Fruit fly (Drosophila melanogaster) whole organism, embryonic: ENCODE measurements around the gene CG33511.

Source experiments
- ATbp ChIP-seq: fragments of 200-800 bp; sonication (Bioruptor generic); optimal IDR thresholded peaks from 2 replicates; lab custom pipeline; 2017; ENCODE audit warnings: missing biosample characterization, mild to moderate bottlenecking, missing genetic modification characterization, missing genetic modification reagents
- B-H2 ChIP-seq: fragments of 200-800 bp; sonication (Bioruptor generic); optimal IDR thresholded peaks from 2 replicates; lab custom pipeline; 2018; ENCODE audit warnings: missing biosample characterization, mild to moderate bottlenecking, missing genetic modification characterization
- CG10209 ChIP-seq: fragments of 200-800 bp; sonication (Bioruptor generic); optimal IDR thresholded peaks from 3 replicates; lab custom pipeline; 2017; ENCODE audit warnings: missing biosample characterization, mild to moderate bottlenecking, missing genetic modification characterization, missing genetic modification reagents
- CG10267 ChIP-seq: fragments of 200-800 bp; sonication (Bioruptor generic); optimal IDR thresholded peaks from 2 replicates; lab custom pipeline; 2018; ENCODE audit warnings: missing biosample characterization, mild to moderate bottlenecking, missing genetic modification characterization, moderate library complexity
- CG10274 ChIP-seq: fragments of 200-800 bp; sonication (Bioruptor generic); optimal IDR thresholded peaks from 3 replicates; lab custom pipeline; 2017; ENCODE audit warnings: missing biosample characterization, mild to moderate bottlenecking, missing genetic modification characterization
- CG11093 ChIP-seq: fragments of 200-800 bp; sonication (Bioruptor generic); IDR thresholded peaks from 3 replicates; pipeline ENCODE4 v1.3.6; 2022; ENCODE audit warnings: missing biosample characterization, missing genetic modification characterization
- CG17328 ChIP-seq: fragments of 200-800 bp; sonication (Bioruptor generic); IDR thresholded peaks from 2 replicates; pipeline ENCODE4 v1.3.6; 2022; ENCODE audit warnings: missing biosample characterization, missing genetic modification characterization
- CG17829 ChIP-seq: fragments of 200-800 bp; optimal IDR thresholded peaks from 2 replicates; lab custom pipeline; 2019; ENCODE audit warnings: missing biosample characterization, mild to moderate bottlenecking, missing genetic modification characterization, moderate library complexity
- CG2120 ChIP-seq: fragments of 200-800 bp; sonication (Bioruptor generic); optimal IDR thresholded peaks from 3 replicates; lab custom pipeline; 2016; ENCODE audit warnings: missing biosample characterization, missing genetic modification characterization
- CG30403 ChIP-seq: fragments of 200-800 bp; sonication (Bioruptor generic); optimal IDR thresholded peaks from 3 replicates; lab custom pipeline; 2016; ENCODE audit warnings: missing biosample characterization, missing genetic modification characterization
- CG3281 ChIP-seq: fragments of 200-800 bp; sonication (Bioruptor generic); optimal IDR thresholded peaks from 3 replicates; lab custom pipeline; 2017; ENCODE audit warnings: missing biosample characterization, mild to moderate bottlenecking, missing genetic modification characterization
- CG34422 ChIP-seq: fragments of 200-800 bp; sonication (Bioruptor generic); IDR thresholded peaks from 3 replicates; pipeline ENCODE4 v1.3.6; 2022; ENCODE audit warnings: missing biosample characterization, missing genetic modification characterization
- CG3726 ChIP-seq: fragments of 200-800 bp; sonication (Bioruptor generic); IDR thresholded peaks from 3 replicates; pipeline ENCODE4, ENCODE4 v1.3.6; 2022; ENCODE audit warnings: missing biosample characterization, missing genetic modification characterization
- CG7839 ChIP-seq: fragments of 200-800 bp; sonication (Bioruptor generic); optimal IDR thresholded peaks from 3 replicates; lab custom pipeline; 2018; ENCODE audit warnings: missing biosample characterization, mild to moderate bottlenecking, missing genetic modification characterization, moderate library complexity
- CG7987 ChIP-seq: fragments of 200-800 bp; sonication (Bioruptor generic); optimal IDR thresholded peaks from 2 replicates; lab custom pipeline; 2018; ENCODE audit warnings: missing biosample characterization, mild to moderate bottlenecking, missing genetic modification characterization, moderate library complexity
- CkIIα-i1 ChIP-seq: fragments of 200-800 bp; sonication (Bioruptor generic); IDR thresholded peaks from 2 replicates; pipeline ENCODE4 v1.3.6; 2022; ENCODE audit warnings: missing biosample characterization, missing genetic modification characterization
- Dref ChIP-seq: fragments of 200-800 bp; sonication (Bioruptor generic); IDR thresholded peaks from 2 replicates; pipeline ENCODE4 v1.3.6; 2022; ENCODE audit warnings: missing biosample characterization, missing genetic modification characterization
- E2f2 ChIP-seq: fragments of 200-800 bp; sonication (Bioruptor generic); IDR thresholded peaks from 2 replicates; pipeline ENCODE4 v1.3.6; 2022; ENCODE audit warnings: missing biosample characterization, missing genetic modification characterization
- Fer1 ChIP-seq: fragments of 200-800 bp; sonication (Bioruptor generic); optimal IDR thresholded peaks from 2 replicates; lab custom pipeline; 2017; ENCODE audit warnings: missing biosample characterization, mild to moderate bottlenecking, missing genetic modification characterization
- HLHmδ ChIP-seq: fragments of 200-800 bp; sonication (Bioruptor generic); optimal IDR thresholded peaks from 2 replicates; lab custom pipeline; 2018; ENCODE audit warnings: missing biosample characterization, mild to moderate bottlenecking, missing genetic modification characterization, moderate library complexity
- Hey ChIP-seq: fragments of 200-800 bp; sonication (Bioruptor generic); optimal IDR thresholded peaks from 3 replicates; lab custom pipeline; 2018; ENCODE audit warnings: missing biosample characterization, mild to moderate bottlenecking, missing genetic modification characterization
- NFAT ChIP-seq: fragments of 200-800 bp; sonication (Bioruptor generic); IDR thresholded peaks from 2 replicates; pipeline ENCODE4 v1.3.6; 2022; ENCODE audit warnings: missing biosample characterization, missing genetic modification characterization
- Nf-YA ChIP-seq: fragments of 200-800 bp; sonication (Bioruptor generic); IDR thresholded peaks from 2 replicates; pipeline ENCODE4 v1.3.6; 2022; ENCODE audit warnings: missing biosample characterization, missing genetic modification characterization
- Opbp ChIP-seq: fragments of 200-800 bp; sonication (Bioruptor generic); IDR thresholded peaks from 3 replicates; pipeline ENCODE4 v1.3.6; 2022; ENCODE audit warnings: missing biosample characterization, missing genetic modification characterization; ENCODE audit not compliant: partially characterized antibody
- Rfx ChIP-seq: fragments of 200-800 bp; sonication (Bioruptor generic); IDR thresholded peaks from 2 replicates; pipeline ENCODE4 v1.3.6; 2022; ENCODE audit warnings: missing biosample characterization, missing genetic modification characterization
- abd-A ChIP-seq: fragments of 200-800 bp; sonication (Bioruptor generic); optimal IDR thresholded peaks from 3 replicates; lab custom pipeline; 2019; ENCODE audit warnings: missing biosample characterization, mild to moderate bottlenecking, missing genetic modification characterization, moderate library complexity
- aop ChIP-seq: fragments of 200-800 bp; sonication (Bioruptor generic); IDR thresholded peaks from 2 replicates; pipeline ENCODE4 v1.3.6; 2022; ENCODE audit warnings: missing biosample characterization, missing genetic modification characterization
- chn ChIP-seq: fragments of 200-800 bp; sonication (Bioruptor generic); optimal IDR thresholded peaks from 2 replicates; lab custom pipeline; 2016; ENCODE audit warnings: missing biosample characterization, missing genetic modification characterization
- corto ChIP-seq: fragments of 200-800 bp; sonication (Bioruptor generic); optimal IDR thresholded peaks from 2 replicates; lab custom pipeline; 2016; ENCODE audit warnings: missing biosample characterization, mild to moderate bottlenecking, missing genetic modification characterization, moderate library complexity
- crp ChIP-seq, 2 experiments: fragments of 200-800 bp; sonication (Bioruptor generic); optimal IDR thresholded peaks; 2 replicates in 1 of 2; 3 replicates in 1 of 2; lab custom pipeline; 2017; ENCODE audit warnings: missing biosample characterization in 2 of 2, missing genetic modification characterization in 2 of 2, mild to moderate bottlenecking in 1 of 2, moderate library complexity in 1 of 2
- da ChIP-seq: fragments of 200-800 bp; sonication (Bioruptor generic); optimal IDR thresholded peaks from 2 replicates; lab custom pipeline; 2016; ENCODE audit warnings: missing biosample characterization, missing genetic modification characterization
- dati ChIP-seq: fragments of 200-800 bp; sonication (Bioruptor generic); IDR thresholded peaks from 2 replicates; pipeline ENCODE4 v1.3.6; 2022; ENCODE audit warnings: missing biosample characterization, missing genetic modification characterization
- dmrt99B ChIP-seq: fragments of 200-800 bp; sonication (Bioruptor generic); optimal IDR thresholded peaks from 2 replicates; lab custom pipeline; 2018; ENCODE audit warnings: missing biosample characterization, mild to moderate bottlenecking, missing genetic modification characterization, moderate library complexity
- exex ChIP-seq: fragments of 200-800 bp; sonication (Bioruptor generic); optimal IDR thresholded peaks from 4 replicates; lab custom pipeline; 2018; ENCODE audit warnings: missing biosample characterization, mild to moderate bottlenecking, missing genetic modification characterization, moderate library complexity
- ham ChIP-seq: fragments of 200-800 bp; sonication (Bioruptor generic); IDR thresholded peaks from 2 replicates; pipeline ENCODE4 v1.3.6; 2022; ENCODE audit warnings: missing biosample characterization, missing genetic modification characterization
- lola ChIP-seq, 3 experiments: fragments of >200 bp in 2 of 3; fragments of 200-800 bp in 1 of 3; sonication (Bioruptor generic) in 1 of 3; optimal IDR thresholded peaks; 2 replicates each; lab custom pipeline; 2017 to 2019; ENCODE audit warnings: missing biosample characterization in 3 of 3, missing genetic modification characterization in 3 of 3, mild to moderate bottlenecking in 1 of 3, moderate library complexity in 1 of 3
- nom ChIP-seq: fragments of 200-800 bp; sonication (Bioruptor generic); optimal IDR thresholded peaks from 2 replicates; lab custom pipeline; 2017; ENCODE audit warnings: missing biosample characterization, missing genetic modification characterization, mild to moderate bottlenecking, moderate library complexity, missing genetic modification reagents
- otp ChIP-seq: fragments of 200-800 bp; sonication (Bioruptor generic); IDR thresholded peaks from 3 replicates; pipeline ENCODE4, ENCODE4 v1.3.6; 2022; ENCODE audit warnings: missing biosample characterization, missing genetic modification characterization
- peb ChIP-seq: fragments of 200-800 bp; sonication (Bioruptor generic); IDR thresholded peaks from 2 replicates; pipeline ENCODE4 v1.3.6; 2022; ENCODE audit warnings: missing biosample characterization, missing genetic modification characterization
- prd ChIP-seq, 3 experiments: fragments of >200 bp in 2 of 3; fragments of 200-800 bp in 1 of 3; sonication (Bioruptor generic) in 1 of 3; optimal IDR thresholded peaks in 2 of 3; IDR thresholded peaks in 1 of 3; 2 replicates in 2 of 3; 3 replicates in 1 of 3; pipeline versions ENCODE4 v1.3.6 to Lab custom; 2017 to 2022; ENCODE audit warnings: missing biosample characterization in 1 of 3, missing genetic modification characterization in 1 of 3
- schlank ChIP-seq: fragments of 200-800 bp; sonication (Bioruptor generic); optimal IDR thresholded peaks from 2 replicates; lab custom pipeline; 2018; ENCODE audit warnings: missing biosample characterization, mild to moderate bottlenecking, missing genetic modification characterization
- sqz ChIP-seq: fragments of 200-800 bp; sonication (Bioruptor generic); optimal IDR thresholded peaks from 3 replicates; lab custom pipeline; 2018; ENCODE audit warnings: missing biosample characterization, mild to moderate bottlenecking, missing genetic modification characterization
- stwl ChIP-seq: fragments of 200-800 bp; sonication (Bioruptor generic); optimal IDR thresholded peaks from 3 replicates; lab custom pipeline; 2018; ENCODE audit warnings: missing biosample characterization, mild to moderate bottlenecking, missing genetic modification characterization, moderate library complexity
- tll ChIP-seq, 2 experiments: fragments of 200-800 bp in 1 of 2; fragments of >200 bp in 1 of 2; sonication (Bioruptor generic) in 1 of 2; optimal IDR thresholded peaks; 2 replicates each; lab custom pipeline; 2017 to 2019; ENCODE audit warnings: missing biosample characterization in 2 of 2, missing genetic modification characterization in 2 of 2, mild to moderate bottlenecking in 1 of 2, moderate library complexity in 1 of 2
- tna ChIP-seq: fragments of 200-800 bp; sonication (Bioruptor generic); IDR thresholded peaks from 2 replicates; pipeline ENCODE4 v1.3.6; 2022; ENCODE audit warnings: missing biosample characterization, missing genetic modification characterization; ENCODE audit not compliant: partially characterized antibody
- vnd ChIP-seq: fragments of 200-800 bp; sonication (Bioruptor generic); IDR thresholded peaks from 3 replicates; pipeline ENCODE4 v1.3.6; 2022; ENCODE audit warnings: missing biosample characterization, missing genetic modification characterization; ENCODE audit not compliant: partially characterized antibody
- vvl ChIP-seq: fragments of 200-800 bp; sonication (Bioruptor generic); IDR thresholded peaks from 2 replicates; pipeline ENCODE4 v1.3.6; 2022; ENCODE audit warnings: missing biosample characterization, missing genetic modification characterization
- wor ChIP-seq: fragments of 200-800 bp; sonication (Bioruptor generic); IDR thresholded peaks from 2 replicates; pipeline ENCODE4 v1.3.6; 2022; ENCODE audit warnings: missing biosample characterization, missing genetic modification characterization

The CG33511 gene

dm6 chr2L:21108759-21109282 lies 26.5 kb upstream of the CG33511 start (continued):
- TF ChIP-seq vnd (GFP tag; lab: Robert Waterston, UW) = no peak
- peak; percentile 26 for TF ChIP-seq CG2120 (GFP tag; lab: Kevin White, UChicago)
- TF ChIP-seq HLHmδ = no peak
- no peak for TF ChIP-seq da (GFP tag; lab: Kevin White, UChicago)
- TF ChIP-seq peb = peak; percentile 17; the same call in 1 of the 2 replicates
- no peak for TF ChIP-seq wor (GFP tag; lab: Robert Waterston, UW)
- no peak for TF ChIP-seq CkIIα-i1
- TF ChIP-seq corto = no peak
- TF ChIP-seq CG17829 (tag; lab: Kevin White, UChicago) = peak; percentile 60
- TF ChIP-seq Fer1 (GFP tag; lab: Kevin White, UChicago) = no peak
- no peak; the same call in 1 of the 2 replicates for TF ChIP-seq Rfx (GFP tag; lab: Robert Waterston, UW)
- no peak for TF ChIP-seq B-H2 (GFP tag; lab: Kevin White, UChicago)
- no peak for TF ChIP-seq abd-A (tag; lab: Kevin White, UChicago)
- no peak for TF ChIP-seq CG11093 (GFP tag; lab: Robert Waterston, UW)
- no peak for TF ChIP-seq Dref
- no peak for TF ChIP-seq exex (tag; lab: Kevin White, UChicago)
- no peak for TF ChIP-seq stwl (tag; lab: Kevin White, UChicago)
- TF ChIP-seq CG7839 (tag; lab: Kevin White, UChicago) = peak; percentile 72
- TF ChIP-seq CG34422 (GFP tag; lab: Robert Waterston, UW) = 0 out of 3 replicates have a peak, but pooled peaks have one; percentile 13
- TF ChIP-seq nom (GFP tag; lab: Kevin White, UChicago) = no peak
- peak; percentile 76 for TF ChIP-seq vvl (GFP tag; lab: Robert Waterston, UW)
- TF ChIP-seq Opbp (GFP tag; lab: Robert Waterston, UW) = no peak
- peak; percentile 25 for TF ChIP-seq CG3281 (GFP tag; lab: Kevin White, UChicago)
- TF ChIP-seq tll (GFP tag; optimal IDR thresholded peaks at IDR 0.05; lab: Kevin White, UChicago) = peak in 1 of 2 experiments; percentile 26
- TF ChIP-seq ham (GFP tag; lab: Robert Waterston, UW) = no peak
- peak; percentile 44 for TF ChIP-seq CG10267 (tag; lab: Kevin White, UChicago)
- TF ChIP-seq CG10209 = peak; percentile 61
- 0 out of 2 replicates have a peak, but pooled peaks have one; percentile 38 for TF ChIP-seq Nf-YA (GFP tag; lab: Robert Waterston, UW)
- TF ChIP-seq crp (GFP tag; optimal IDR thresholded peaks at IDR 0.05; lab: Kevin White, UChicago) = peak; percentile 8 to 82
- no peak for TF ChIP-seq prd (optimal IDR thresholded peaks at IDR 0.05; lab: Kevin White, UChicago)
- 0 out of 3 replicates have a peak, but pooled peaks have one; percentile 55 for TF ChIP-seq prd (GFP tag; IDR thresholded peaks at IDR 0.05; lab: Robert Waterston, UW)
- peak; percentile 66 for TF ChIP-seq CG30403
- TF ChIP-seq E2f2 (GFP tag; lab: Robert Waterston, UW) = peak; percentile 25; the same call in 1 of the 2 replicates
- no peak; the same call in 2 of the 3 replicates for TF ChIP-seq otp
- no peak for TF ChIP-seq CG3726 (GFP tag; lab: Robert Waterston, UW)
- TF ChIP-seq dati (GFP tag; lab: Robert Waterston, UW) = no peak
- TF ChIP-seq CG17328 (GFP tag; lab: Robert Waterston, UW) = peak; percentile 43; the same call in 1 of the 2 replicates
- no peak for TF ChIP-seq CG7987 (GFP tag; lab: Kevin White, UChicago)
- TF ChIP-seq chn (GFP tag; lab: Kevin White, UChicago) = peak; percentile 74
- no peak for TF ChIP-seq CG10274 (GFP tag; lab: Kevin White, UChicago)
- no peak for TF ChIP-seq schlank (tag; lab: Kevin White, UChicago)
- peak; percentile 65 for TF ChIP-seq dmrt99B (tag; lab: Kevin White, UChicago)
- TF ChIP-seq NFAT (GFP tag; lab: Robert Waterston, UW) = no peak
- TF ChIP-seq tna (GFP tag; lab: Robert Waterston, UW) = no peak
- TF ChIP-seq aop (GFP tag; lab: Robert Waterston, UW) = no peak
- peak; percentile 34 for TF ChIP-seq ATbp (GFP tag; lab: Kevin White, UChicago)
- no peak for TF ChIP-seq Hey (tag; lab: Kevin White, UChicago)
- peak; percentile 31 for TF ChIP-seq sqz
- TF ChIP-seq lola (GFP tag; optimal IDR thresholded peaks at IDR 0.05; lab: Kevin White, UChicago) = peak in 1 of 3 experiments; percentile 82
